Worm (Caenorhabditis elegans) whole organism, young adult: ENCODE data around the gene esyt-2.

Experiments
- B0261.1 ChIP-seq: sonication (generic microtip); optimal IDR thresholded peaks from 2 replicates; lab custom pipeline; 2016; ENCODE audit warnings: mild to moderate bottlenecking, missing genetic modification characterization, moderate library complexity, missing compliant biosample characterization
- B0336.3 ChIP-seq: fragments of 200-800 bp; sonication (Bioruptor generic); IDR thresholded peaks from 2 replicates; pipeline ENCODE4 v1.3.6; 2022; ENCODE audit warnings: missing genetic modification characterization, missing compliant biosample characterization
- F23B12.7 ChIP-seq: sonication (generic microtip); optimal IDR thresholded peaks from 2 replicates; lab custom pipeline; 2017; ENCODE audit warnings: missing genetic modification characterization, mild to moderate bottlenecking, missing compliant biosample characterization, antibody characterized with exemption, moderate library complexity; ENCODE audit not compliant: insufficient read depth
- F49E8.2 ChIP-seq: sonication (generic microtip); optimal IDR thresholded peaks from 3 replicates; lab custom pipeline; 2017; ENCODE audit warnings: missing genetic modification characterization, mild to moderate bottlenecking, missing compliant biosample characterization, antibody characterized with exemption, moderate library complexity; ENCODE audit not compliant: insufficient read depth
- F52B5.7 ChIP-seq: sonication (generic microtip); optimal IDR thresholded peaks from 2 replicates; lab custom pipeline; 2016; ENCODE audit warnings: mild to moderate bottlenecking, missing genetic modification characterization, missing compliant biosample characterization
- Y67H2A.10 ChIP-seq: fragments of 200-800 bp; sonication (Bioruptor generic); conservative IDR thresholded peaks from 2 replicates; pipeline ENCODE4 v1.3.6; 2022; ENCODE audit warnings: missing genetic modification reagents, missing genetic modification characterization, missing compliant biosample characterization
- Y95B8A.8 ChIP-seq: fragments of 200-800 bp; sonication (Bioruptor generic); IDR thresholded peaks from 2 replicates; pipeline ENCODE4 v1.3.6; 2022; ENCODE audit warnings: missing genetic modification reagents, missing genetic modification characterization, missing compliant biosample characterization
- ama-1 ChIP-seq, 3 experiments: fragments of 150-350 bp in 1 of 3; sonication (generic microtip) in 2 of 3; optimal IDR thresholded peaks; 2 replicates each; lab custom pipeline; 2014 to 2018; ENCODE audit warnings: missing biosample characterization in 2 of 3, missing genetic modification characterization in 2 of 3, missing genetic modification reagents in 2 of 3
- athp-1 ChIP-seq: sonication (generic microtip); optimal IDR thresholded peaks from 2 replicates; lab custom pipeline; 2017; ENCODE audit warnings: mild to moderate bottlenecking, missing genetic modification characterization, missing compliant biosample characterization
- attf-6 ChIP-seq: fragments of 200-800 bp; sonication (Bioruptor generic); IDR thresholded peaks from 2 replicates; pipeline ENCODE4 v1.3.6; 2022; ENCODE audit warnings: missing genetic modification reagents, missing genetic modification characterization, missing compliant biosample characterization
- bed-1 ChIP-seq: fragments of 200-800 bp; sonication (Bioruptor generic); IDR thresholded peaks from 2 replicates; pipeline ENCODE4 v1.3.6; 2022; ENCODE audit warnings: missing genetic modification reagents, missing genetic modification characterization, missing compliant biosample characterization
- ceh-40 ChIP-seq: fragments of 200-800 bp; sonication (Bioruptor generic); IDR thresholded peaks from 2 replicates; pipeline ENCODE4 v1.3.6; 2022; ENCODE audit warnings: missing genetic modification characterization, missing compliant biosample characterization
- dpl-1 ChIP-seq: fragments of 150-350 bp; optimal IDR thresholded peaks from 2 replicates; lab custom pipeline; 2014; ENCODE audit warnings: missing biosample characterization, missing genetic modification reagents, missing genetic modification characterization
- ekl-4 ChIP-seq: fragments of 200-800 bp; sonication (Bioruptor generic); IDR thresholded peaks from 2 replicates; pipeline ENCODE4 v1.3.6; 2022; ENCODE audit warnings: missing genetic modification reagents, missing genetic modification characterization, missing compliant biosample characterization
- him-1 ChIP-seq: sonication (generic microtip); optimal IDR thresholded peaks from 2 replicates; lab custom pipeline; 2016; ENCODE audit warnings: missing genotype, missing genetic modification reagents, missing genetic modification characterization, missing compliant biosample characterization
- hmg-1.2 ChIP-seq: fragments of 200-800 bp; sonication (Bioruptor generic); IDR thresholded peaks from 2 replicates; pipeline ENCODE4 v1.3.6; 2022; ENCODE audit warnings: missing genetic modification reagents, missing genetic modification characterization, missing compliant biosample characterization
- lin-26 ChIP-seq: fragments of 200-800 bp; sonication (Bioruptor generic); IDR thresholded peaks from 2 replicates; pipeline ENCODE4 v1.3.6; 2022; ENCODE audit warnings: missing genetic modification reagents, missing genetic modification characterization, missing compliant biosample characterization
- lin-40 ChIP-seq: sonication (generic microtip); optimal IDR thresholded peaks from 2 replicates; lab custom pipeline; 2016; ENCODE audit warnings: missing genetic modification characterization, mild to moderate bottlenecking, missing compliant biosample characterization, missing genotype, missing genetic modification reagents
- lsl-1 ChIP-seq: fragments of 200-800 bp; sonication (Bioruptor generic); optimal IDR thresholded peaks from 2 replicates; lab custom pipeline; 2018; ENCODE audit warnings: mild to moderate bottlenecking, missing genetic modification characterization, moderate library complexity, missing compliant biosample characterization
- madf-6 ChIP-seq: fragments of 200-800 bp; sonication (Bioruptor generic); IDR thresholded peaks from 2 replicates; pipeline ENCODE4 v1.3.6; 2022; ENCODE audit warnings: missing genetic modification reagents, missing genetic modification characterization, missing compliant biosample characterization
- nfya-2 ChIP-seq: fragments of 200-800 bp; sonication (Bioruptor generic); IDR thresholded peaks from 2 replicates; pipeline ENCODE4 v1.3.6; 2022; ENCODE audit warnings: missing genetic modification reagents, missing genetic modification characterization, missing compliant biosample characterization
- nhr-90 ChIP-seq: sonication (generic microtip); optimal IDR thresholded peaks from 2 replicates; lab custom pipeline; 2016; ENCODE audit warnings: missing genotype, mild to moderate bottlenecking, missing genetic modification characterization, missing compliant biosample characterization
- rcor-1 ChIP-seq: fragments of 200-800 bp; sonication (Bioruptor generic); IDR thresholded peaks from 2 replicates; pipeline ENCODE4 v1.3.6; 2022; ENCODE audit warnings: missing genetic modification reagents, missing genetic modification characterization, missing compliant biosample characterization
- rec-8 ChIP-seq, 2 experiments: sonication (generic microtip); optimal IDR thresholded peaks; 2 replicates each; lab custom pipeline; 2016; ENCODE audit warnings: mild to moderate bottlenecking in 2 of 2, missing genetic modification characterization in 2 of 2, missing genetic modification reagents in 2 of 2, missing genotype in 2 of 2, missing biosample characterization in 1 of 2, missing compliant biosample characterization in 1 of 2, moderate library complexity in 1 of 2
- rpc-1 ChIP-seq, 2 experiments: fragments of 150-350 bp in 1 of 2; sonication (generic microtip) in 1 of 2; optimal IDR thresholded peaks; 2 replicates each; lab custom pipeline; 2014 to 2018; ENCODE audit warnings: missing biosample characterization in 1 of 2, missing genetic modification characterization in 1 of 2, missing genetic modification reagents in 1 of 2, missing genotype in 1 of 2
- snpc-1.1 ChIP-seq: sonication (generic microtip); optimal IDR thresholded peaks from 2 replicates; lab custom pipeline; 2017; ENCODE audit warnings: missing genetic modification characterization, mild to moderate bottlenecking, missing compliant biosample characterization, antibody characterized with exemption, moderate library complexity, missing genotype, missing genetic modification reagents; ENCODE audit not compliant: insufficient read depth
- snpc-1.3 ChIP-seq: sonication (generic microtip); optimal IDR thresholded peaks from 2 replicates; lab custom pipeline; 2017; ENCODE audit warnings: missing genetic modification characterization, mild to moderate bottlenecking, missing compliant biosample characterization, antibody characterized with exemption, moderate library complexity, missing genotype, missing genetic modification reagents; ENCODE audit not compliant: insufficient read depth
- snpc-4 ChIP-seq, 5 experiments: fragments of 150-350 bp in 1 of 5; sonication (generic microtip) in 4 of 5; optimal IDR thresholded peaks; 2 replicates each; lab custom pipeline; 2014 to 2018; ENCODE audit warnings: missing genetic modification characterization in 5 of 5, missing biosample characterization in 3 of 5, antibody characterized with exemption in 2 of 5, mild to moderate bottlenecking in 2 of 5, missing compliant biosample characterization in 2 of 5, missing genotype in 2 of 5, moderate library complexity in 2 of 5, missing genetic modification reagents in 1 of 5
- tbp1 ChIP-seq: fragments of 200-800 bp; sonication (Bioruptor generic); optimal IDR thresholded peaks from 2 replicates; lab custom pipeline; 2018; ENCODE audit warnings: mild to moderate bottlenecking, missing genetic modification characterization, missing compliant biosample characterization
- tlf-1 ChIP-seq: fragments of 200-800 bp; sonication (Bioruptor generic); optimal IDR thresholded peaks from 2 replicates; lab custom pipeline; 2018; ENCODE audit warnings: mild to moderate bottlenecking, missing genetic modification characterization, missing compliant biosample characterization
- unc-130 ChIP-seq: sonication (generic microtip); optimal IDR thresholded peaks from 2 replicates; lab custom pipeline; 2016; ENCODE audit warnings: missing genetic modification reagents, missing genetic modification characterization, missing compliant biosample characterization
- xnd-1 ChIP-seq: sonication (generic microtip); optimal IDR thresholded peaks from 2 replicates; lab custom pipeline; 2016; ENCODE audit warnings: missing genotype, missing genetic modification reagents, missing genetic modification characterization, missing compliant biosample characterization
- zfh-2 ChIP-seq: fragments of 200-800 bp; sonication (Bioruptor generic); conservative IDR thresholded peaks from 2 replicates; pipeline ENCODE4 v1.3.6; 2022; ENCODE audit warnings: missing genetic modification reagents, missing genetic modification characterization, missing compliant biosample characterization

esyt-2 gene

ce11 chrIII:6210215-6210822 lies 20.5 kb downstream of the esyt-2 start (continued):
- peak; percentile 4 for TF ChIP-seq B0261.1 (tag; lab: Kevin White, UChicago)
- peak; percentile 71 for TF ChIP-seq snpc-1.3 (tag; lab: Kevin White, UChicago)
- peak; percentile 66; the same call in 1 of the 2 replicates for TF ChIP-seq lin-26 (GFP tag; lab: Robert Waterston, UW)
- TF ChIP-seq nhr-90 (tag; lab: Kevin White, UChicago): no peak
- TF ChIP-seq Y95B8A.8 (GFP tag; lab: Robert Waterston, UW): no peak
- TF ChIP-seq F23B12.7: no peak
- TF ChIP-seq ekl-4 (GFP tag; lab: Robert Waterston, UW): 0 out of 2 replicates have a peak, but pooled peaks have one; percentile 42
- no peak for TF ChIP-seq lin-40 (tag; lab: Kevin White, UChicago)
- TF ChIP-seq lsl-1: peak; percentile 62
- 0 out of 2 replicates have a peak, but pooled peaks have one; percentile 40 for TF ChIP-seq rcor-1 (GFP tag; lab: Robert Waterston, UW)
- TF ChIP-seq athp-1 (tag; lab: Kevin White, UChicago): peak; percentile 64
- TF ChIP-seq tbp1: peak; percentile 73
- TF ChIP-seq snpc-1.1: peak; percentile 97
- peak; percentile 85; the same call in 1 of the 2 replicates for TF ChIP-seq attf-6
- TF ChIP-seq tlf-1: peak; percentile 34
- peak; percentile 68 for TF ChIP-seq madf-6 (GFP tag; lab: Robert Waterston, UW)
- TF ChIP-seq snpc-4 (GFP tag; optimal IDR thresholded peaks at IDR 0.05; lab: Kevin White, UChicago): peak; percentile 90
- peak; percentile 85 to 93 (median 90) for TF ChIP-seq snpc-4 (tag; optimal IDR thresholded peaks at IDR 0.05; lab: Kevin White, UChicago)
- TF ChIP-seq Y67H2A.10 (GFP tag; lab: Robert Waterston, UW): no peak
- TF ChIP-seq hmg-1.2 (GFP tag; lab: Robert Waterston, UW): peak; percentile 86
- TF ChIP-seq B0336.3 (GFP tag; lab: Robert Waterston, UW): peak; percentile 63
- TF ChIP-seq rpc-1 (optimal IDR thresholded peaks at IDR 0.05; lab: Kevin White, UChicago): no peak
- TF ChIP-seq rpc-1 (tag; optimal IDR thresholded peaks at IDR 0.05; lab: Kevin White, UChicago): peak; percentile 7
- no peak for TF ChIP-seq dpl-1 (GFP tag; lab: Kevin White, UChicago)
- peak; percentile 51 for TF ChIP-seq xnd-1 (tag; lab: Kevin White, UChicago)
- no peak for TF ChIP-seq bed-1 (GFP tag; lab: Robert Waterston, UW)
- no peak for TF ChIP-seq unc-130 (GFP tag; lab: Kevin White, UChicago)
- TF ChIP-seq him-1 (tag; lab: Kevin White, UChicago): peak; percentile 73
- peak in 1 of 2 experiments; percentile 27 for TF ChIP-seq rec-8 (tag; optimal IDR thresholded peaks at IDR 0.05; lab: Kevin White, UChicago)
- no peak for TF ChIP-seq zfh-2 (GFP tag; lab: Robert Waterston, UW)
- TF ChIP-seq nfya-2 (GFP tag; lab: Robert Waterston, UW): 0 out of 2 replicates have a peak, but pooled peaks have one; percentile 36
- TF ChIP-seq ama-1 (optimal IDR thresholded peaks at IDR 0.05; lab: Kevin White, UChicago): no peak
- peak in 1 of 2 experiments; percentile 35 for TF ChIP-seq ama-1 (GFP tag; optimal IDR thresholded peaks at IDR 0.05; lab: Kevin White, UChicago)
- TF ChIP-seq ceh-40 (GFP tag; lab: Robert Waterston, UW): no peak

- peak; percentile 32 for TF ChIP-seq F49E8.2 (tag; lab: Kevin White, UChicago)
- TF ChIP-seq F52B5.7 (tag; lab: Kevin White, UChicago): no peak
Observed at ce11 chrIII:6208984-6209383, 21.8 kb downstream of the esyt-2 start, which contains the start of gene C23G10.1. TSS of gene C23G10.1 (plus strand) at chrIII:6209284.
